Fruit fly (Drosophila melanogaster) whole organism, embryonic: ENCODE measurements around the gene Chchd3.
A peak's percentile ranks its signal among the peaks of the same experiment; 100 is the strongest.

Experiments
- Aef1 ChIP-seq: fragments of 200-800 bp; sonication (Bioruptor generic); IDR thresholded peaks from 3 replicates; pipeline ENCODE4 v1.3.6; 2022; ENCODE audit warnings: missing biosample characterization, missing genetic modification characterization
- BEAF-32 ChIP-seq: fragments of 200-800 bp; sonication (Bioruptor generic); optimal IDR thresholded peaks from 3 replicates; lab custom pipeline; 2017; ENCODE audit warnings: missing biosample characterization, missing genetic modification characterization, mild to moderate bottlenecking, moderate library complexity, missing genetic modification reagents
- Blimp-1 ChIP-seq: fragments of 200-800 bp; sonication (Bioruptor generic); optimal IDR thresholded peaks from 3 replicates; lab custom pipeline; 2018; ENCODE audit warnings: missing biosample characterization, missing genetic modification characterization, mild to moderate bottlenecking, moderate library complexity, missing genetic modification reagents
- CG12155 ChIP-seq: fragments of 200-800 bp; sonication (Bioruptor generic); optimal IDR thresholded peaks from 3 replicates; lab custom pipeline; 2016; ENCODE audit warnings: missing biosample characterization, missing genetic modification characterization
- CG12744 ChIP-seq: fragments of 200-800 bp; sonication (Bioruptor generic); optimal IDR thresholded peaks from 2 replicates; lab custom pipeline; 2016; ENCODE audit warnings: missing biosample characterization, missing genetic modification characterization
- CG13296 ChIP-seq: fragments of 200-800 bp; sonication (Bioruptor generic); optimal IDR thresholded peaks from 3 replicates; lab custom pipeline; 2018; ENCODE audit warnings: missing biosample characterization, mild to moderate bottlenecking, missing genetic modification characterization
- CG30020 ChIP-seq: fragments of 200-800 bp; optimal IDR thresholded peaks from 2 replicates; lab custom pipeline; 2019; ENCODE audit warnings: missing biosample characterization, mild to moderate bottlenecking, missing genetic modification characterization, moderate library complexity
- CG32532 ChIP-seq: fragments of 200-800 bp; sonication (Bioruptor generic); IDR thresholded peaks from 2 replicates; pipeline ENCODE4 v1.3.6; 2022; ENCODE audit warnings: missing biosample characterization, missing genetic modification characterization
- CG32772 ChIP-seq: fragments of 200-800 bp; sonication (Bioruptor generic); IDR thresholded peaks from 2 replicates; pipeline ENCODE4 v1.3.6; 2022; ENCODE audit warnings: missing biosample characterization, missing genetic modification characterization
- CG4404 ChIP-seq: fragments of 200-800 bp; sonication (Bioruptor generic); IDR thresholded peaks from 2 replicates; pipeline ENCODE4 v1.3.6; 2022; ENCODE audit warnings: missing biosample characterization, missing genetic modification characterization
- CG4854 ChIP-seq: fragments of 200-800 bp; sonication (Bioruptor generic); optimal IDR thresholded peaks from 2 replicates; lab custom pipeline; 2016; ENCODE audit warnings: missing biosample characterization, missing genetic modification characterization, inconsistent platforms
- CG5245 ChIP-seq: fragments of 200-800 bp; sonication (Bioruptor generic); optimal IDR thresholded peaks from 3 replicates; lab custom pipeline; 2016; ENCODE audit warnings: missing biosample characterization, missing genetic modification characterization
- CG6254 ChIP-seq: fragments of 200-800 bp; sonication (Bioruptor generic); optimal IDR thresholded peaks from 3 replicates; lab custom pipeline; 2017; ENCODE audit warnings: mild to moderate bottlenecking, missing biosample characterization, missing genetic modification reagents, missing genetic modification characterization
- CG7963 ChIP-seq: fragments of 200-800 bp; sonication (Bioruptor generic); IDR thresholded peaks from 3 replicates; pipeline ENCODE4 v1.3.6; 2022; ENCODE audit warnings: missing biosample characterization, missing genetic modification characterization; ENCODE audit not compliant: partially characterized antibody
- CG8944 ChIP-seq: fragments of 200-800 bp; sonication (Bioruptor generic); optimal IDR thresholded peaks from 3 replicates; lab custom pipeline; 2016; ENCODE audit warnings: missing biosample characterization, missing genetic modification characterization
- CG9609 ChIP-seq: fragments of 200-800 bp; sonication (Bioruptor generic); optimal IDR thresholded peaks from 3 replicates; lab custom pipeline; 2016; ENCODE audit warnings: missing biosample characterization, missing genetic modification characterization
- CG9817 ChIP-seq: fragments of 200-800 bp; sonication (Bioruptor generic); optimal IDR thresholded peaks from 2 replicates; lab custom pipeline; 2018; ENCODE audit warnings: missing biosample characterization, mild to moderate bottlenecking, missing genetic modification characterization, moderate library complexity
- CHES-1-like ChIP-seq: fragments of 200-800 bp; sonication (Bioruptor generic); optimal IDR thresholded peaks from 2 replicates; lab custom pipeline; 2016; ENCODE audit warnings: missing biosample characterization, missing genetic modification characterization
- Doc3 ChIP-seq: fragments of 200-800 bp; sonication (Bioruptor generic); IDR thresholded peaks from 3 replicates; pipeline ENCODE4 v1.3.6; 2022; ENCODE audit warnings: missing biosample characterization, missing genetic modification characterization; ENCODE audit not compliant: partially characterized antibody
- E2f1 ChIP-seq: fragments of 200-800 bp; sonication (Bioruptor generic); IDR thresholded peaks from 2 replicates; pipeline ENCODE4 v1.3.6; 2022; ENCODE audit warnings: missing biosample characterization, missing genetic modification characterization
- E2f2 ChIP-seq: fragments of 200-800 bp; sonication (Bioruptor generic); IDR thresholded peaks from 2 replicates; pipeline ENCODE4 v1.3.6; 2022; ENCODE audit warnings: missing biosample characterization, missing genetic modification characterization
- Elba2 ChIP-seq: fragments of 200-800 bp; sonication (Bioruptor generic); optimal IDR thresholded peaks from 3 replicates; lab custom pipeline; 2016; ENCODE audit warnings: missing biosample characterization, missing genetic modification characterization
- H15 ChIP-seq: fragments of 200-800 bp; sonication (Bioruptor generic); IDR thresholded peaks from 3 replicates; pipeline ENCODE4 v1.3.6; 2022; ENCODE audit warnings: missing biosample characterization, missing genetic modification characterization
- H2.0 ChIP-seq: fragments of 200-800 bp; sonication (Bioruptor generic); IDR thresholded peaks from 2 replicates; pipeline ENCODE4 v1.3.6; 2022; ENCODE audit warnings: missing biosample characterization, missing genetic modification characterization
- HLH4C ChIP-seq: fragments of 200-800 bp; sonication (Bioruptor generic); IDR thresholded peaks from 3 replicates; pipeline ENCODE4 v1.3.6; 2022; ENCODE audit warnings: missing biosample characterization, missing genetic modification characterization; ENCODE audit not compliant: partially characterized antibody
- HmgZ ChIP-seq: fragments of 200-800 bp; sonication (Bioruptor generic); optimal IDR thresholded peaks from 2 replicates; lab custom pipeline; 2018; ENCODE audit warnings: missing biosample characterization, mild to moderate bottlenecking, missing genetic modification characterization
- Hmx ChIP-seq: fragments of 200-800 bp; sonication (Bioruptor generic); optimal IDR thresholded peaks from 2 replicates; lab custom pipeline; 2016; ENCODE audit warnings: missing biosample characterization, missing genetic modification characterization
- Hr51 ChIP-seq, 2 experiments: fragments of 200-800 bp; sonication (Bioruptor generic); optimal IDR thresholded peaks; 2 replicates in 1 of 2; 3 replicates in 1 of 2; lab custom pipeline; 2016 to 2018; ENCODE audit warnings: missing biosample characterization in 2 of 2, missing genetic modification characterization in 2 of 2, mild to moderate bottlenecking in 1 of 2, moderate library complexity in 1 of 2
- Neu2 ChIP-seq: fragments of 200-800 bp; sonication (Bioruptor generic); optimal IDR thresholded peaks from 3 replicates; lab custom pipeline; 2016; ENCODE audit warnings: missing biosample characterization, missing genetic modification characterization, borderline replicate concordance
- Oli ChIP-seq: fragments of 200-800 bp; sonication (Bioruptor generic); optimal IDR thresholded peaks from 2 replicates; lab custom pipeline; 2018; ENCODE audit warnings: missing biosample characterization, mild to moderate bottlenecking, missing genetic modification characterization, moderate library complexity
- Rx ChIP-seq: fragments of 200-800 bp; sonication (Bioruptor generic); IDR thresholded peaks from 2 replicates; pipeline ENCODE4 v1.3.6; 2022; ENCODE audit warnings: missing biosample characterization, missing genetic modification characterization
- Tbp ChIP-seq: fragments of >200 bp; optimal IDR thresholded peaks from 2 replicates; lab custom pipeline; 2018; ENCODE audit warnings: missing biosample characterization, missing genetic modification characterization
- YL-1 ChIP-seq: fragments of 200-800 bp; sonication (Bioruptor generic); optimal IDR thresholded peaks from 3 replicates; lab custom pipeline; 2017; ENCODE audit warnings: missing biosample characterization, mild to moderate bottlenecking, missing genetic modification characterization
- ash1 ChIP-seq: fragments of 200-800 bp; sonication (Bioruptor generic); optimal IDR thresholded peaks from 2 replicates; lab custom pipeline; 2018; ENCODE audit warnings: missing biosample characterization, mild to moderate bottlenecking, missing genetic modification characterization
- bab2 ChIP-seq: fragments of 200-800 bp; sonication (Bioruptor generic); optimal IDR thresholded peaks from 2 replicates; lab custom pipeline; 2016; ENCODE audit warnings: missing biosample characterization, missing genetic modification characterization
- cad ChIP-seq: fragments of >200 bp; optimal IDR thresholded peaks from 2 replicates; lab custom pipeline; 2017; ENCODE audit warnings: missing biosample characterization, missing genetic modification characterization
- dm ChIP-seq: fragments of 200-800 bp; sonication (Bioruptor generic); optimal IDR thresholded peaks from 3 replicates; lab custom pipeline; 2016; ENCODE audit warnings: missing biosample characterization, missing genetic modification characterization
- dmrt99B ChIP-seq: fragments of 200-800 bp; sonication (Bioruptor generic); optimal IDR thresholded peaks from 2 replicates; lab custom pipeline; 2018; ENCODE audit warnings: missing biosample characterization, mild to moderate bottlenecking, missing genetic modification characterization, moderate library complexity
- dysf ChIP-seq: fragments of 200-800 bp; sonication (Bioruptor generic); IDR thresholded peaks from 3 replicates; pipeline ENCODE4 v1.3.6; 2022; ENCODE audit warnings: missing biosample characterization, missing genetic modification characterization
- gcm2 ChIP-seq: fragments of 200-800 bp; sonication (Bioruptor generic); optimal IDR thresholded peaks from 2 replicates; lab custom pipeline; 2016; ENCODE audit warnings: missing biosample characterization, missing genetic modification characterization
- grau ChIP-seq: fragments of 200-800 bp; optimal IDR thresholded peaks from 3 replicates; lab custom pipeline; 2019; ENCODE audit warnings: missing biosample characterization, mild to moderate bottlenecking, missing genetic modification characterization, moderate library complexity
- ham ChIP-seq: fragments of 200-800 bp; sonication (Bioruptor generic); IDR thresholded peaks from 2 replicates; pipeline ENCODE4 v1.3.6; 2022; ENCODE audit warnings: missing biosample characterization, missing genetic modification characterization
- ken ChIP-seq: fragments of 200-800 bp; sonication (Bioruptor generic); IDR thresholded peaks from 3 replicates; pipeline ENCODE4 v1.3.6; 2022; ENCODE audit warnings: missing biosample characterization, missing genetic modification characterization
- lbe ChIP-seq: fragments of 200-800 bp; sonication (Bioruptor generic); optimal IDR thresholded peaks from 2 replicates; lab custom pipeline; 2016; ENCODE audit warnings: missing biosample characterization, mild to moderate bottlenecking, missing genetic modification characterization
- lilli ChIP-seq: fragments of 200-800 bp; sonication (Bioruptor generic); optimal IDR thresholded peaks from 3 replicates; lab custom pipeline; 2016; ENCODE audit warnings: missing biosample characterization, missing genetic modification characterization
- nau ChIP-seq: fragments of 200-800 bp; sonication (Bioruptor generic); optimal IDR thresholded peaks from 3 replicates; lab custom pipeline; 2017; ENCODE audit warnings: missing biosample characterization, mild to moderate bottlenecking, missing genetic modification characterization, missing genetic modification reagents
- repo ChIP-seq: fragments of 200-800 bp; sonication (Bioruptor generic); optimal IDR thresholded peaks from 2 replicates; lab custom pipeline; 2016; ENCODE audit warnings: missing biosample characterization, missing genetic modification characterization
- row ChIP-seq: fragments of 200-800 bp; sonication (Bioruptor generic); IDR thresholded peaks from 3 replicates; pipeline ENCODE4 v1.3.6; 2022; ENCODE audit warnings: missing biosample characterization, missing genetic modification characterization
- slbo ChIP-seq: fragments of 200-800 bp; sonication (Bioruptor generic); IDR thresholded peaks from 2 replicates; pipeline ENCODE4 v1.3.6; 2022; ENCODE audit warnings: missing biosample characterization, missing genetic modification characterization
- sob ChIP-seq: fragments of 200-800 bp; sonication (Bioruptor generic); IDR thresholded peaks from 2 replicates; pipeline ENCODE4 v1.3.6; 2022; ENCODE audit warnings: missing biosample characterization, missing genetic modification characterization
- trh ChIP-seq: fragments of 200-800 bp; sonication (Bioruptor generic); optimal IDR thresholded peaks from 2 replicates; lab custom pipeline; 2016; ENCODE audit warnings: missing biosample characterization, missing genetic modification characterization
- zfh1 ChIP-seq: fragments of 200-800 bp; sonication (Bioruptor generic); IDR thresholded peaks from 3 replicates; pipeline ENCODE4 v1.3.6; 2022; ENCODE audit warnings: missing biosample characterization, missing genetic modification characterization

Gene Chchd3

dm6 chr3R:31019662-31020061 lies 34.1 kb downstream of the Chchd3 start (continued):
- TF ChIP-seq grau (tag; lab: Kevin White, UChicago) = peak; percentile 13
- no peak for TF ChIP-seq Elba2 (GFP tag; lab: Kevin White, UChicago)
- TF ChIP-seq cad = no peak
- 0 out of 2 replicates have a peak, but pooled peaks have one; percentile 28 for TF ChIP-seq CG32772 (GFP tag; lab: Robert Waterston, UW)
- no peak for TF ChIP-seq CG8944 (GFP tag; lab: Kevin White, UChicago)
- no peak for TF ChIP-seq E2f1
- TF ChIP-seq Hr51 (GFP tag; optimal IDR thresholded peaks at IDR 0.05; lab: Kevin White, UChicago) = peak in 1 of 2 experiments; percentile 29
- TF ChIP-seq CG9817 (tag; lab: Kevin White, UChicago) = no peak
- TF ChIP-seq YL-1 = no peak
- TF ChIP-seq Tbp (GFP tag; lab: Kevin White, UChicago) = no peak
- no peak for TF ChIP-seq Rx (GFP tag; lab: Robert Waterston, UW)
- TF ChIP-seq H2.0 (GFP tag; lab: Robert Waterston, UW) = 0 out of 2 replicates have a peak, but pooled peaks have one; percentile 23
- peak; percentile 4 for TF ChIP-seq HmgZ (tag; lab: Kevin White, UChicago)
- no peak for TF ChIP-seq CG9609 (GFP tag; lab: Kevin White, UChicago)
- no peak for TF ChIP-seq gcm2 (GFP tag; lab: Kevin White, UChicago)
- TF ChIP-seq ken (GFP tag; lab: Robert Waterston, UW) = 0 out of 3 replicates have a peak, but pooled peaks have one; percentile 28
- peak; percentile 69 for TF ChIP-seq slbo (GFP tag; lab: Robert Waterston, UW)
- TF ChIP-seq dm (GFP tag; lab: Kevin White, UChicago) = no peak
- TF ChIP-seq CG4404 (GFP tag; lab: Robert Waterston, UW) = no peak; the same call in 1 of the 2 replicates
- no peak for TF ChIP-seq bab2
- no peak for TF ChIP-seq lilli (GFP tag; lab: Kevin White, UChicago)
- no peak for TF ChIP-seq BEAF-32 (GFP tag; lab: Kevin White, UChicago)
- TF ChIP-seq CG12744 (GFP tag; lab: Kevin White, UChicago) = no peak
- TF ChIP-seq HLH4C (GFP tag; lab: Robert Waterston, UW) = no peak
- no peak for TF ChIP-seq CG30020
- TF ChIP-seq dysf = peak; percentile 48; the same call in 2 of the 3 replicates
- TF ChIP-seq nau (GFP tag; lab: Kevin White, UChicago) = no peak
- TF ChIP-seq ash1 (GFP tag; lab: Kevin White, UChicago) = no peak
- TF ChIP-seq CG6254 = no peak
- peak; percentile 70 for TF ChIP-seq CG32532 (GFP tag; lab: Robert Waterston, UW)
- peak; percentile 50 for TF ChIP-seq Aef1 (GFP tag; lab: Robert Waterston, UW)
- TF ChIP-seq Hmx (GFP tag; lab: Kevin White, UChicago) = no peak
- no peak for TF ChIP-seq Oli (tag; lab: Kevin White, UChicago)
- TF ChIP-seq Doc3 (GFP tag; lab: Robert Waterston, UW) = no peak
- TF ChIP-seq H15 (GFP tag; lab: Robert Waterston, UW) = no peak
- TF ChIP-seq trh (GFP tag; lab: Kevin White, UChicago) = no peak
- TF ChIP-seq Blimp-1 (GFP tag; lab: Kevin White, UChicago) = no peak
- no peak for TF ChIP-seq repo (GFP tag; lab: Kevin White, UChicago)
- no peak for TF ChIP-seq CG5245 (GFP tag; lab: Kevin White, UChicago)
- TF ChIP-seq CG12155 (GFP tag; lab: Kevin White, UChicago) = no peak
- TF ChIP-seq ham = no peak
- peak; percentile 69; the same call in 2 of the 3 replicates for TF ChIP-seq row (GFP tag; lab: Robert Waterston, UW)
- TF ChIP-seq zfh1 (GFP tag; lab: Robert Waterston, UW) = 0 out of 3 replicates have a peak, but pooled peaks have one; percentile 21
- TF ChIP-seq dmrt99B (tag; lab: Kevin White, UChicago) = peak; percentile 44
- TF ChIP-seq E2f2 (GFP tag; lab: Robert Waterston, UW) = no peak
- TF ChIP-seq CG7963 (GFP tag; lab: Robert Waterston, UW) = no peak
- TF ChIP-seq CHES-1-like (GFP tag; lab: Kevin White, UChicago) = no peak
- 0 out of 2 replicates have a peak, but pooled peaks have one; percentile 24 for TF ChIP-seq sob (GFP tag; lab: Robert Waterston, UW)
- TF ChIP-seq CG13296 (GFP tag; lab: Kevin White, UChicago) = no peak
- TF ChIP-seq lbe = no peak
- no peak for TF ChIP-seq CG4854
- no peak for TF ChIP-seq Neu2 (GFP tag; lab: Kevin White, UChicago)
